Fruit fly (Drosophila melanogaster) whole organism, embryonic: Measurements from ENCODE around the gene CG6287.

Source experiments
- Awh ChIP-seq: fragments of 200-800 bp; sonication (Bioruptor generic); IDR thresholded peaks from 2 replicates; pipeline ENCODE4, ENCODE4 v1.3.6; 2022; ENCODE audit warnings: missing biosample characterization, missing genetic modification characterization
- Bgb ChIP-seq: fragments of 200-800 bp; sonication (Bioruptor generic); IDR thresholded peaks from 2 replicates; pipeline ENCODE4 v1.3.6; 2022; ENCODE audit warnings: missing biosample characterization, missing genetic modification characterization; ENCODE audit not compliant: partially characterized antibody
- Blimp-1 ChIP-seq: fragments of 200-800 bp; sonication (Bioruptor generic); optimal IDR thresholded peaks from 3 replicates; lab custom pipeline; 2018; ENCODE audit warnings: missing biosample characterization, missing genetic modification characterization, mild to moderate bottlenecking, moderate library complexity, missing genetic modification reagents
- CG10147 ChIP-seq: fragments of 200-800 bp; sonication (Bioruptor generic); optimal IDR thresholded peaks from 2 replicates; lab custom pipeline; 2019; ENCODE audit warnings: missing biosample characterization, mild to moderate bottlenecking, missing genetic modification characterization, moderate library complexity
- CG11085 ChIP-seq: fragments of 200-800 bp; sonication (Bioruptor generic); IDR thresholded peaks from 2 replicates; pipeline ENCODE4 v1.3.6; 2022; ENCODE audit warnings: missing biosample characterization, missing genetic modification characterization
- CG13624 ChIP-seq: fragments of 200-800 bp; sonication (Bioruptor generic); optimal IDR thresholded peaks from 2 replicates; lab custom pipeline; 2016; ENCODE audit warnings: missing biosample characterization, missing genetic modification characterization
- CG14965 ChIP-seq: fragments of 200-800 bp; sonication (Bioruptor generic); optimal IDR thresholded peaks from 2 replicates; lab custom pipeline; 2016; ENCODE audit warnings: missing biosample characterization, missing genetic modification characterization, borderline replicate concordance
- CG17359 ChIP-seq: fragments of 200-800 bp; sonication (Bioruptor generic); optimal IDR thresholded peaks from 3 replicates; lab custom pipeline; 2018; ENCODE audit warnings: missing biosample characterization, mild to moderate bottlenecking, missing genetic modification characterization, moderate library complexity
- CG3838 ChIP-seq: fragments of 200-800 bp; sonication (Bioruptor generic); optimal IDR thresholded peaks from 3 replicates; lab custom pipeline; 2016; ENCODE audit warnings: missing biosample characterization, missing genetic modification characterization
- CG42726 ChIP-seq: fragments of 200-800 bp; sonication (Bioruptor generic); IDR thresholded peaks from 2 replicates; pipeline ENCODE4 v1.3.6; 2022; ENCODE audit warnings: missing biosample characterization, missing genetic modification characterization; ENCODE audit not compliant: partially characterized antibody
- CG4617 ChIP-seq: fragments of 200-800 bp; sonication (Bioruptor generic); optimal IDR thresholded peaks from 3 replicates; lab custom pipeline; 2016; ENCODE audit warnings: missing biosample characterization, missing genetic modification characterization, borderline replicate concordance
- CG4707 ChIP-seq: fragments of 200-800 bp; sonication (Bioruptor generic); optimal IDR thresholded peaks from 2 replicates; lab custom pipeline; 2018; ENCODE audit warnings: missing biosample characterization, mild to moderate bottlenecking, missing genetic modification characterization, moderate library complexity
- CG7357 ChIP-seq: fragments of 200-800 bp; sonication (Bioruptor generic); IDR thresholded peaks from 3 replicates; pipeline ENCODE4 v1.3.6; 2022; ENCODE audit warnings: missing biosample characterization, missing genetic modification characterization
- CG7745 ChIP-seq: fragments of 200-800 bp; sonication (Bioruptor generic); optimal IDR thresholded peaks from 2 replicates; lab custom pipeline; 2018; ENCODE audit warnings: missing biosample characterization, mild to moderate bottlenecking, missing genetic modification characterization, moderate library complexity
- CG7987 ChIP-seq: fragments of 200-800 bp; sonication (Bioruptor generic); optimal IDR thresholded peaks from 2 replicates; lab custom pipeline; 2018; ENCODE audit warnings: missing biosample characterization, mild to moderate bottlenecking, missing genetic modification characterization, moderate library complexity
- CG8089 ChIP-seq: fragments of 200-800 bp; sonication (Bioruptor generic); optimal IDR thresholded peaks from 3 replicates; lab custom pipeline; 2016; ENCODE audit warnings: missing biosample characterization, missing genetic modification characterization
- CG9437 ChIP-seq: fragments of 200-800 bp; sonication (Bioruptor generic); optimal IDR thresholded peaks from 2 replicates; lab custom pipeline; 2018; ENCODE audit warnings: missing biosample characterization, mild to moderate bottlenecking, missing genetic modification characterization
- CG9817 ChIP-seq: fragments of 200-800 bp; sonication (Bioruptor generic); optimal IDR thresholded peaks from 2 replicates; lab custom pipeline; 2018; ENCODE audit warnings: missing biosample characterization, mild to moderate bottlenecking, missing genetic modification characterization, moderate library complexity
- Camta ChIP-seq: fragments of 200-800 bp; sonication (Bioruptor generic); optimal IDR thresholded peaks from 2 replicates; lab custom pipeline; 2016; ENCODE audit warnings: missing biosample characterization, missing genetic modification characterization
- D19A ChIP-seq: fragments of 200-800 bp; optimal IDR thresholded peaks from 3 replicates; lab custom pipeline; 2019; ENCODE audit warnings: missing biosample characterization, mild to moderate bottlenecking, missing genetic modification characterization, moderate library complexity
- Eip74EF ChIP-seq, 2 experiments: fragments of 200-800 bp in 1 of 2; fragments of >200 bp in 1 of 2; sonication (Bioruptor generic) in 1 of 2; optimal IDR thresholded peaks; 2 replicates each; lab custom pipeline; 2017 to 2019; ENCODE audit warnings: missing biosample characterization in 2 of 2, missing genetic modification characterization in 2 of 2, mild to moderate bottlenecking in 1 of 2, moderate library complexity in 1 of 2
- Fer3 ChIP-seq: fragments of 200-800 bp; sonication (Bioruptor generic); optimal IDR thresholded peaks from 2 replicates; lab custom pipeline; 2018; ENCODE audit warnings: missing biosample characterization, mild to moderate bottlenecking, missing genetic modification characterization, moderate library complexity
- HLH3B ChIP-seq: fragments of 200-800 bp; sonication (Bioruptor generic); IDR thresholded peaks from 2 replicates; pipeline ENCODE4 v1.3.6; 2022; ENCODE audit warnings: missing biosample characterization, missing genetic modification characterization
- Kr ChIP-seq: fragments of 200-800 bp; sonication (Bioruptor generic); optimal IDR thresholded peaks from 2 replicates; lab custom pipeline; 2017; ENCODE audit warnings: missing biosample characterization, mild to moderate bottlenecking, missing genetic modification characterization
- NFAT ChIP-seq: fragments of 200-800 bp; sonication (Bioruptor generic); IDR thresholded peaks from 2 replicates; pipeline ENCODE4 v1.3.6; 2022; ENCODE audit warnings: missing biosample characterization, missing genetic modification characterization
- Nf-YA ChIP-seq: fragments of 200-800 bp; sonication (Bioruptor generic); IDR thresholded peaks from 2 replicates; pipeline ENCODE4 v1.3.6; 2022; ENCODE audit warnings: missing biosample characterization, missing genetic modification characterization
- Nf-YB ChIP-seq: fragments of 200-800 bp; sonication (Bioruptor generic); optimal IDR thresholded peaks from 3 replicates; lab custom pipeline; 2019; ENCODE audit warnings: missing biosample characterization, mild to moderate bottlenecking, missing genetic modification characterization, moderate library complexity
- Pdp1 ChIP-seq, 2 experiments: fragments of 200-800 bp; sonication (Bioruptor generic); optimal IDR thresholded peaks; 3 replicates each; lab custom pipeline; 2016; ENCODE audit warnings: missing biosample characterization in 2 of 2, missing genetic modification characterization in 2 of 2, mild to moderate bottlenecking in 1 of 2, moderate library complexity in 1 of 2
- Six4 ChIP-seq: fragments of 200-800 bp; sonication (Bioruptor generic); optimal IDR thresholded peaks from 2 replicates; lab custom pipeline; 2016; ENCODE audit warnings: missing biosample characterization, missing genetic modification characterization
- Usf ChIP-seq: fragments of 200-800 bp; sonication (Bioruptor generic); optimal IDR thresholded peaks from 2 replicates; lab custom pipeline; 2017; ENCODE audit warnings: missing genotype, missing biosample characterization, missing genetic modification characterization
- abd-A ChIP-seq: fragments of 200-800 bp; sonication (Bioruptor generic); optimal IDR thresholded peaks from 3 replicates; lab custom pipeline; 2019; ENCODE audit warnings: missing biosample characterization, mild to moderate bottlenecking, missing genetic modification characterization, moderate library complexity
- aop ChIP-seq: fragments of 200-800 bp; sonication (Bioruptor generic); IDR thresholded peaks from 2 replicates; pipeline ENCODE4 v1.3.6; 2022; ENCODE audit warnings: missing biosample characterization, missing genetic modification characterization
- ara ChIP-seq: fragments of 200-800 bp; sonication (Bioruptor generic); IDR thresholded peaks from 2 replicates; pipeline ENCODE4 v1.3.6; 2022; ENCODE audit warnings: missing biosample characterization, missing genetic modification characterization
- bab2 ChIP-seq: fragments of 200-800 bp; sonication (Bioruptor generic); optimal IDR thresholded peaks from 2 replicates; lab custom pipeline; 2016; ENCODE audit warnings: missing biosample characterization, missing genetic modification characterization
- cas ChIP-seq: fragments of 200-800 bp; sonication (Bioruptor generic); IDR thresholded peaks from 2 replicates; pipeline ENCODE4 v1.3.6; 2022; ENCODE audit warnings: missing biosample characterization, missing genetic modification characterization
- chinmo ChIP-seq: fragments of 200-800 bp; sonication (Bioruptor generic); IDR thresholded peaks from 4 replicates; pipeline ENCODE4 v1.3.6; 2022; ENCODE audit warnings: missing biosample characterization, missing genetic modification characterization; ENCODE audit not compliant: partially characterized antibody
- dmrt99B ChIP-seq: fragments of 200-800 bp; sonication (Bioruptor generic); optimal IDR thresholded peaks from 2 replicates; lab custom pipeline; 2018; ENCODE audit warnings: missing biosample characterization, mild to moderate bottlenecking, missing genetic modification characterization, moderate library complexity
- esg ChIP-seq: fragments of 200-800 bp; sonication (Bioruptor generic); conservative IDR thresholded peaks from 2 replicates; pipeline ENCODE4 v1.3.6; 2022; ENCODE audit warnings: missing biosample characterization, missing genetic modification characterization
- gcm2 ChIP-seq: fragments of 200-800 bp; sonication (Bioruptor generic); optimal IDR thresholded peaks from 2 replicates; lab custom pipeline; 2016; ENCODE audit warnings: missing biosample characterization, missing genetic modification characterization
- grn ChIP-seq: fragments of 200-800 bp; sonication (Bioruptor generic); optimal IDR thresholded peaks from 3 replicates; lab custom pipeline; 2017; ENCODE audit warnings: missing biosample characterization, missing genetic modification characterization
- kni ChIP-seq: fragments of 200-800 bp; sonication (Bioruptor generic); optimal IDR thresholded peaks from 3 replicates; lab custom pipeline; 2017; ENCODE audit warnings: mild to moderate bottlenecking, missing biosample characterization, missing genetic modification reagents, missing genetic modification characterization
- oc ChIP-seq: fragments of 200-800 bp; sonication (Bioruptor generic); optimal IDR thresholded peaks from 2 replicates; lab custom pipeline; 2018; ENCODE audit warnings: missing biosample characterization, mild to moderate bottlenecking, missing genetic modification characterization, moderate library complexity
- repo ChIP-seq: fragments of 200-800 bp; sonication (Bioruptor generic); optimal IDR thresholded peaks from 2 replicates; lab custom pipeline; 2016; ENCODE audit warnings: missing biosample characterization, missing genetic modification characterization
- sens ChIP-seq: fragments of 200-800 bp; sonication (Bioruptor generic); peaks from one replicate; lab custom pipeline; 2016; ENCODE audit warnings: missing biosample characterization, missing genetic modification characterization
- stc ChIP-seq: fragments of 200-800 bp; sonication (Bioruptor generic); IDR thresholded peaks from 2 replicates; pipeline ENCODE4 v1.3.6; 2022; ENCODE audit warnings: missing biosample characterization, missing genetic modification characterization
- tna ChIP-seq: fragments of 200-800 bp; sonication (Bioruptor generic); IDR thresholded peaks from 2 replicates; pipeline ENCODE4 v1.3.6; 2022; ENCODE audit warnings: missing biosample characterization, missing genetic modification characterization; ENCODE audit not compliant: partially characterized antibody
- vnd ChIP-seq: fragments of 200-800 bp; sonication (Bioruptor generic); IDR thresholded peaks from 3 replicates; pipeline ENCODE4 v1.3.6; 2022; ENCODE audit warnings: missing biosample characterization, missing genetic modification characterization; ENCODE audit not compliant: partially characterized antibody
- vvl ChIP-seq: fragments of 200-800 bp; sonication (Bioruptor generic); IDR thresholded peaks from 2 replicates; pipeline ENCODE4 v1.3.6; 2022; ENCODE audit warnings: missing biosample characterization, missing genetic modification characterization
- zfh1 ChIP-seq: fragments of 200-800 bp; sonication (Bioruptor generic); IDR thresholded peaks from 3 replicates; pipeline ENCODE4 v1.3.6; 2022; ENCODE audit warnings: missing biosample characterization, missing genetic modification characterization

CG6287 gene

DNA sequence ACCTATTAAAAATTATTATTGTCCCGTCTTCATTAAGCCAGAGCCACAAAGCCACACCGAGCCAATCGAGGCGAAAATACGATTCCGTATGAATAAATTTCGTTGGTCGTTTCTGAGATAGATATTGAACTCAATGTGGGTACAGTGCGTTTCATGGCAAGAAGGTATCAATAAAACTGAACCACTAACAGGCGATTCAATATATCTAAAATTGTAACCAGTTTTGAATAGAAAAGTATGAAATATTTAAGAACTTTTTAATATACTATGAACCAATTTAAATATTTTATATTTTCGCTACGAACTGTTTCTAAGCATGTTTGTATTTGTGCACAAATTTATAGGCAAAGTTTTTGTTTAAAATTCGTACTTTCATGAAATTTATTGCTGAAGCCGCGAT, 43.5 kb upstream of the CG6287 start (continued):
- no peak for TF ChIP-seq abd-A (tag; lab: Kevin White, UChicago)
- TF ChIP-seq Nf-YA (GFP tag; lab: Robert Waterston, UW) = no peak
- no peak for TF ChIP-seq CG7745
- TF ChIP-seq Usf (GFP tag; lab: Kevin White, UChicago) = peak; percentile 36
- TF ChIP-seq dmrt99B (tag; lab: Kevin White, UChicago) = peak; percentile 9
- no peak for TF ChIP-seq CG11085 (GFP tag; lab: Robert Waterston, UW)
- TF ChIP-seq grn (GFP tag; lab: Kevin White, UChicago) = no peak
- TF ChIP-seq Kr = no peak
- no peak for TF ChIP-seq Camta (GFP tag; lab: Kevin White, UChicago)
- peak; percentile 45 for TF ChIP-seq NFAT (GFP tag; lab: Robert Waterston, UW)
- peak; percentile 13 for TF ChIP-seq Nf-YB (GFP tag; lab: Kevin White, UChicago)
- TF ChIP-seq CG7357 (GFP tag; lab: Robert Waterston, UW) = peak; percentile 49; the same call in 1 of the 3 replicates
- peak; percentile 53; the same call in 1 of the 2 replicates for TF ChIP-seq stc (GFP tag; lab: Robert Waterston, UW)
- no peak for TF ChIP-seq CG4707
- TF ChIP-seq CG4617 = no peak
- TF ChIP-seq Six4 (GFP tag; lab: Kevin White, UChicago) = no peak
- TF ChIP-seq vnd = no peak
- no peak for TF ChIP-seq oc (tag; lab: Kevin White, UChicago)
- TF ChIP-seq Pdp1 (GFP tag; optimal IDR thresholded peaks at IDR 0.05; lab: Kevin White, UChicago) = peak in 1 of 2 experiments; percentile 18
- no peak for TF ChIP-seq ara (GFP tag; lab: Robert Waterston, UW)
- TF ChIP-seq Bgb = no peak
- no peak for TF ChIP-seq sens (GFP tag; lab: Kevin White, UChicago)
- TF ChIP-seq CG9817 = peak; percentile 53
- 0 out of 2 replicates have a peak, but pooled peaks have one; percentile 19 for TF ChIP-seq esg (GFP tag; lab: Robert Waterston, UW)
- TF ChIP-seq repo (GFP tag; lab: Kevin White, UChicago) = no peak
- no peak for TF ChIP-seq CG8089
- peak; percentile 27 for TF ChIP-seq bab2 (GFP tag; lab: Kevin White, UChicago)
- TF ChIP-seq gcm2 (GFP tag; lab: Kevin White, UChicago) = peak; percentile 12

DNA sequence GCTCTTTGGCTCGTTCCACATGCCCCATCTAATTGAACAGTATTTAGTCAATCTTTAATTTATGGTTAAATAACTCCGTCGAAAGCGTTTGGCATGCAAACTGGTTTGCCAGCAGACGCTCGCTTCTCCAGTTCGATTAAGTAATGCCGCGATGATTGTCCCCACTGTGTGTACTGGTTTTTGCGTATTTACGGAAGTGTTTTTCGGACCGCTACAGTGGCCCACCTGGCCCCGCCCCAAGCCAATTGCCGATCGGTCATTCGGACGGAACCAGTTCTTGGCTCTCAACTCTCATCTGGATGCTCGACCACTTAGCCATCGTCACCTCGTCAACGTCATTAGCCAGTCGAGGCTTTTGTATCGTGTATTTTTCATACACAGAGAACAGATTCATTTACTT, 41.3 kb upstream of the CG6287 start:
- 0 out of 4 replicates have a peak, but pooled peaks have one; percentile 5 for TF ChIP-seq chinmo (GFP tag; lab: Robert Waterston, UW)
- TF ChIP-seq CG3838 (GFP tag; lab: Kevin White, UChicago) = no peak
- TF ChIP-seq Eip74EF (GFP tag; optimal IDR thresholded peaks at IDR 0.05; lab: Kevin White, UChicago) = peak in 1 of 2 experiments; percentile 21
- 0 out of 2 replicates have a peak, but pooled peaks have one; percentile 32 for TF ChIP-seq Awh

DNA sequence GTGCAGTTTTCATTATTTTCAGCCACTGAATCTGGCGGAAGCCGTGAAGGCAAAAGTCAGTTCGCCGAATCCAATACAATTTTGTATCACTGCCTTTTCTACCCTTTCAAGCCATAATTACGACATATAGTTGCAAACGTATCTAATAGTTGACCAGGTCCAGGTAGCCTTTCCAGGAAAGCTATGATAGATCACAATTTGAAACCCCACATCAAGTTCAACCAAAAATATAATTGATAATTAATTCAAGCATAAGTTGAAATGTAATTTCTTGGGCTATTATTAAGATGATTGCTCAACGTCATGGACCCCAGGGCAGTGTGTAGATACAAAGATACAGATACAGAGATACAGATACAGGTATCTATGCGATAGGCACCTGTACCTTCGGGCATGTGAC, 40.7 kb upstream of the CG6287 start:
- TF ChIP-seq CG17359 (tag; lab: Kevin White, UChicago) (no peak), CG10147 (GFP tag; lab: Kevin White, UChicago) (no peak), CG7987 (GFP tag; lab: Kevin White, UChicago) (no peak), Blimp-1 (GFP tag; lab: Kevin White, UChicago) (no peak), HLH3B (GFP tag; lab: Robert Waterston, UW) (no peak), Fer3 (tag; lab: Kevin White, UChicago) (no peak), CG9437 (GFP tag; lab: Kevin White, UChicago) (no peak), gcm2 (GFP tag; lab: Kevin White, UChicago) (no peak), vvl (GFP tag; lab: Robert Waterston, UW) (no peak), D19A (peak; percentile 65), kni (no peak), Eip74EF (GFP tag; optimal IDR thresholded peaks at IDR 0.05; lab: Kevin White, UChicago) (no peak), zfh1 (no peak), CG9817 (no peak), CG14965 (GFP tag; lab: Kevin White, UChicago) (no peak), CG42726 (no peak), tna (GFP tag; lab: Robert Waterston, UW) (no peak), aop (no peak), CG7745 (no peak), cas (GFP tag; lab: Robert Waterston, UW) (no peak), CG13624 (GFP tag; lab: Kevin White, UChicago) (no peak)
